Fruit fly (Drosophila melanogaster) Kc167 (cell line): ENCODE data around the gene CG9240.

Source experiments
- Myc ChIP-seq: fragments of >200 bp; optimal IDR thresholded peaks from 2 replicates; lab custom pipeline; 2017; ENCODE audit warnings: missing external identifiers
- psq ChIP-seq: fragments of >200 bp; optimal IDR thresholded peaks from 2 replicates; lab custom pipeline; 2017; ENCODE audit warnings: missing external identifiers

dm6 chrX:15662285-15662684 lies 38.8 kb downstream of the CG9240 start, which contains the start of gene CG8119:
- TF ChIP-seq Myc (lab: Kevin White, UChicago) (no peak), psq (no peak)
